Worm (Caenorhabditis elegans) whole organism, young adult: ENCODE data around the gene dagl-2.

Experiments
- B0336.3 ChIP-seq: fragments of 200-800 bp; sonication (Bioruptor generic); IDR thresholded peaks from 2 replicates; pipeline ENCODE4 v1.3.6; 2022; ENCODE audit warnings: missing genetic modification characterization, missing compliant biosample characterization
- C17E4.6 ChIP-seq: fragments of 200-800 bp; sonication (Bioruptor generic); IDR thresholded peaks from 2 replicates; pipeline ENCODE4 v1.3.6; 2022; ENCODE audit warnings: missing genetic modification reagents, missing genetic modification characterization, missing compliant biosample characterization
- F10E7.11 ChIP-seq: sonication (generic microtip); optimal IDR thresholded peaks from 2 replicates; lab custom pipeline; 2017; ENCODE audit warnings: mild to moderate bottlenecking, missing genetic modification characterization, moderate library complexity, missing compliant biosample characterization
- F23B12.7 ChIP-seq: sonication (generic microtip); optimal IDR thresholded peaks from 2 replicates; lab custom pipeline; 2017; ENCODE audit warnings: missing genetic modification characterization, mild to moderate bottlenecking, missing compliant biosample characterization, antibody characterized with exemption, moderate library complexity; ENCODE audit not compliant: insufficient read depth
- F49E8.2 ChIP-seq: sonication (generic microtip); optimal IDR thresholded peaks from 3 replicates; lab custom pipeline; 2017; ENCODE audit warnings: missing genetic modification characterization, mild to moderate bottlenecking, missing compliant biosample characterization, antibody characterized with exemption, moderate library complexity; ENCODE audit not compliant: insufficient read depth
- ZK185.1 ChIP-seq: sonication (generic microtip); optimal IDR thresholded peaks from 2 replicates; lab custom pipeline; 2016; ENCODE audit warnings: mild to moderate bottlenecking, missing genetic modification characterization, missing compliant biosample characterization; ENCODE audit not compliant: poor library complexity, severe bottlenecking
- atf-7 ChIP-seq: sonication (generic microtip); optimal IDR thresholded peaks from 2 replicates; lab custom pipeline; 2017; ENCODE audit warnings: mild to moderate bottlenecking, missing genetic modification characterization, missing compliant biosample characterization
- attf-3 ChIP-seq: fragments of 200-800 bp; sonication (Bioruptor generic); conservative IDR thresholded peaks from 2 replicates; pipeline ENCODE4 v1.3.6; 2022; ENCODE audit warnings: missing genetic modification reagents, missing genetic modification characterization, missing compliant biosample characterization
- attf-5 ChIP-seq: fragments of 200-800 bp; sonication (Bioruptor generic); optimal IDR thresholded peaks from 2 replicates; lab custom pipeline; 2018; ENCODE audit warnings: mild to moderate bottlenecking, missing genetic modification characterization, missing compliant biosample characterization
- cebp-1 ChIP-seq, 2 experiments: fragments of 200-800 bp in 1 of 2; sonication (Bioruptor generic) in 1 of 2; sonication (generic microtip) in 1 of 2; IDR thresholded peaks in 1 of 2; optimal IDR thresholded peaks in 1 of 2; 2 replicates each; pipeline versions ENCODE4 v1.3.6 to Lab custom; 2017 to 2022; ENCODE audit warnings: missing compliant biosample characterization in 2 of 2, missing genetic modification characterization in 2 of 2, mild to moderate bottlenecking in 1 of 2, missing genetic modification reagents in 1 of 2, moderate library complexity in 1 of 2
- ceh-100 ChIP-seq: fragments of 200-800 bp; sonication (Bioruptor generic); IDR thresholded peaks from 2 replicates; pipeline ENCODE4 v1.3.6; 2022; ENCODE audit warnings: missing genetic modification reagents, missing genetic modification characterization, missing compliant biosample characterization
- ceh-27 ChIP-seq: fragments of 200-800 bp; sonication (Bioruptor generic); optimal IDR thresholded peaks from 2 replicates; lab custom pipeline; 2018; ENCODE audit warnings: mild to moderate bottlenecking, missing genetic modification characterization, moderate library complexity, missing compliant biosample characterization
- ceh-40 ChIP-seq: fragments of 200-800 bp; sonication (Bioruptor generic); IDR thresholded peaks from 2 replicates; pipeline ENCODE4 v1.3.6; 2022; ENCODE audit warnings: missing genetic modification characterization, missing compliant biosample characterization
- ceh-58 ChIP-seq: fragments of 200-800 bp; sonication (Bioruptor generic); IDR thresholded peaks from 2 replicates; pipeline ENCODE4 v1.3.6; 2022; ENCODE audit warnings: missing genetic modification characterization, missing compliant biosample characterization
- dox-1 ChIP-seq: fragments of 200-800 bp; sonication (Bioruptor generic); IDR thresholded peaks from 2 replicates; pipeline ENCODE4 v1.3.6; 2022; ENCODE audit warnings: missing genetic modification reagents, missing genetic modification characterization, missing compliant biosample characterization
- dpl-1 ChIP-seq: fragments of 150-350 bp; optimal IDR thresholded peaks from 2 replicates; lab custom pipeline; 2014; ENCODE audit warnings: missing biosample characterization, missing genetic modification reagents, missing genetic modification characterization
- efl-1 ChIP-seq: fragments of 150-350 bp; optimal IDR thresholded peaks from 2 replicates; lab custom pipeline; 2014; ENCODE audit warnings: missing biosample characterization, missing genetic modification reagents, missing genetic modification characterization
- ekl-4 ChIP-seq: fragments of 200-800 bp; sonication (Bioruptor generic); IDR thresholded peaks from 2 replicates; pipeline ENCODE4 v1.3.6; 2022; ENCODE audit warnings: missing genetic modification reagents, missing genetic modification characterization, missing compliant biosample characterization
- ets-4 ChIP-seq: fragments of 200-800 bp; sonication (Bioruptor generic); optimal IDR thresholded peaks from 2 replicates; lab custom pipeline; 2018; ENCODE audit warnings: mild to moderate bottlenecking, missing genetic modification characterization, missing compliant biosample characterization
- fkh-3 ChIP-seq: sonication (generic microtip); optimal IDR thresholded peaks from 2 replicates; lab custom pipeline; 2016; ENCODE audit warnings: mild to moderate bottlenecking, missing genetic modification characterization, missing compliant biosample characterization
- hlh-26 ChIP-seq: fragments of 200-800 bp; sonication (Bioruptor generic); conservative IDR thresholded peaks from 2 replicates; pipeline ENCODE4 v1.3.6; 2022; ENCODE audit warnings: missing genetic modification reagents, missing genetic modification characterization, missing compliant biosample characterization
- hrde-1 ChIP-seq: sonication (generic microtip); optimal IDR thresholded peaks from 2 replicates; lab custom pipeline; 2016; ENCODE audit warnings: missing genetic modification characterization, mild to moderate bottlenecking, missing compliant biosample characterization, moderate library complexity, missing genotype, missing genetic modification reagents, borderline replicate concordance
- let-526 ChIP-seq: fragments of 200-800 bp; sonication (Bioruptor generic); IDR thresholded peaks from 2 replicates; pipeline ENCODE4 v1.3.6; 2022; ENCODE audit warnings: missing genetic modification reagents, missing genetic modification characterization, missing compliant biosample characterization
- let-607 ChIP-seq, 2 experiments: fragments of 200-800 bp in 1 of 2; sonication (Bioruptor generic) in 1 of 2; sonication (generic microtip) in 1 of 2; optimal IDR thresholded peaks; 2 replicates each; lab custom pipeline; 2016 to 2018; ENCODE audit warnings: mild to moderate bottlenecking in 2 of 2, missing compliant biosample characterization in 2 of 2, missing genetic modification characterization in 2 of 2, moderate library complexity in 2 of 2, missing genotype in 1 of 2
- lin-35 ChIP-seq, 3 experiments: fragments of 150-350 bp in 2 of 3; sonication (generic microtip) in 1 of 3; optimal IDR thresholded peaks; 2 replicates each; lab custom pipeline; 2014 to 2018; ENCODE audit warnings: missing biosample characterization in 3 of 3, missing genetic modification characterization in 3 of 3, missing genetic modification reagents in 3 of 3
- lin-40 ChIP-seq: sonication (generic microtip); optimal IDR thresholded peaks from 2 replicates; lab custom pipeline; 2016; ENCODE audit warnings: missing genetic modification characterization, mild to moderate bottlenecking, missing compliant biosample characterization, missing genotype, missing genetic modification reagents
- lsl-1 ChIP-seq: fragments of 200-800 bp; sonication (Bioruptor generic); optimal IDR thresholded peaks from 2 replicates; lab custom pipeline; 2018; ENCODE audit warnings: mild to moderate bottlenecking, missing genetic modification characterization, moderate library complexity, missing compliant biosample characterization
- madf-10 ChIP-seq: sonication (generic microtip); optimal IDR thresholded peaks from 2 replicates; lab custom pipeline; 2016; ENCODE audit warnings: mild to moderate bottlenecking, missing genetic modification characterization, missing compliant biosample characterization
- madf-3 ChIP-seq: fragments of 200-800 bp; sonication (Bioruptor generic); IDR thresholded peaks from 2 replicates; pipeline ENCODE4 v1.3.6; 2022; ENCODE audit warnings: missing genetic modification reagents, missing genetic modification characterization, missing compliant biosample characterization
- madf-6 ChIP-seq: fragments of 200-800 bp; sonication (Bioruptor generic); IDR thresholded peaks from 2 replicates; pipeline ENCODE4 v1.3.6; 2022; ENCODE audit warnings: missing genetic modification reagents, missing genetic modification characterization, missing compliant biosample characterization
- madf-8 ChIP-seq: fragments of 200-800 bp; sonication (Bioruptor generic); conservative IDR thresholded peaks from 2 replicates; pipeline ENCODE4 v1.3.6; 2022; ENCODE audit warnings: missing genetic modification reagents, missing genetic modification characterization, missing compliant biosample characterization
- mcd-1 ChIP-seq: fragments of 200-800 bp; sonication (Bioruptor generic); IDR thresholded peaks from 2 replicates; pipeline ENCODE4 v1.3.6; 2022; ENCODE audit warnings: missing genetic modification reagents, missing genetic modification characterization, missing compliant biosample characterization
- mes-4 ChIP-seq: sonication (generic microtip); optimal IDR thresholded peaks from 2 replicates; lab custom pipeline; 2016; ENCODE audit warnings: missing genotype, missing genetic modification characterization, missing compliant biosample characterization
- nfya-2 ChIP-seq: fragments of 200-800 bp; sonication (Bioruptor generic); IDR thresholded peaks from 2 replicates; pipeline ENCODE4 v1.3.6; 2022; ENCODE audit warnings: missing genetic modification reagents, missing genetic modification characterization, missing compliant biosample characterization
- rcor-1 ChIP-seq: fragments of 200-800 bp; sonication (Bioruptor generic); IDR thresholded peaks from 2 replicates; pipeline ENCODE4 v1.3.6; 2022; ENCODE audit warnings: missing genetic modification reagents, missing genetic modification characterization, missing compliant biosample characterization
- rec-8 ChIP-seq, 2 experiments: sonication (generic microtip); optimal IDR thresholded peaks; 2 replicates each; lab custom pipeline; 2016; ENCODE audit warnings: mild to moderate bottlenecking in 2 of 2, missing genetic modification characterization in 2 of 2, missing genetic modification reagents in 2 of 2, missing genotype in 2 of 2, missing biosample characterization in 1 of 2, missing compliant biosample characterization in 1 of 2, moderate library complexity in 1 of 2
- repo-1 ChIP-seq: sonication (generic microtip); optimal IDR thresholded peaks from 2 replicates; lab custom pipeline; 2017; ENCODE audit warnings: mild to moderate bottlenecking, missing genetic modification characterization, missing compliant biosample characterization
- sea-2 ChIP-seq: fragments of 200-800 bp; sonication (Bioruptor generic); IDR thresholded peaks from 2 replicates; pipeline ENCODE4 v1.3.6; 2022; ENCODE audit warnings: missing genetic modification characterization, missing compliant biosample characterization
- snpc-1.3 ChIP-seq: sonication (generic microtip); optimal IDR thresholded peaks from 2 replicates; lab custom pipeline; 2017; ENCODE audit warnings: missing genetic modification characterization, mild to moderate bottlenecking, missing compliant biosample characterization, antibody characterized with exemption, moderate library complexity, missing genotype, missing genetic modification reagents; ENCODE audit not compliant: insufficient read depth
- snpc-4 ChIP-seq, 5 experiments: fragments of 150-350 bp in 1 of 5; sonication (generic microtip) in 4 of 5; optimal IDR thresholded peaks; 2 replicates each; lab custom pipeline; 2014 to 2018; ENCODE audit warnings: missing genetic modification characterization in 5 of 5, missing biosample characterization in 3 of 5, antibody characterized with exemption in 2 of 5, mild to moderate bottlenecking in 2 of 5, missing compliant biosample characterization in 2 of 5, missing genotype in 2 of 5, moderate library complexity in 2 of 5, missing genetic modification reagents in 1 of 5
- tbx-9 ChIP-seq: sonication (generic microtip); optimal IDR thresholded peaks from 2 replicates; lab custom pipeline; 2016; ENCODE audit warnings: borderline replicate concordance, missing genetic modification characterization, inconsistent platforms, missing compliant biosample characterization
- xnd-1 ChIP-seq: sonication (generic microtip); optimal IDR thresholded peaks from 2 replicates; lab custom pipeline; 2016; ENCODE audit warnings: missing genotype, missing genetic modification reagents, missing genetic modification characterization, missing compliant biosample characterization
- zfh-2 ChIP-seq: fragments of 200-800 bp; sonication (Bioruptor generic); conservative IDR thresholded peaks from 2 replicates; pipeline ENCODE4 v1.3.6; 2022; ENCODE audit warnings: missing genetic modification reagents, missing genetic modification characterization, missing compliant biosample characterization
- ztf-18 ChIP-seq: sonication (generic microtip); optimal IDR thresholded peaks from 2 replicates; lab custom pipeline; 2016; ENCODE audit warnings: missing genotype, mild to moderate bottlenecking, missing genetic modification characterization, missing compliant biosample characterization
- ztf-25 ChIP-seq: fragments of 200-800 bp; sonication (Bioruptor generic); IDR thresholded peaks from 2 replicates; pipeline ENCODE4 v1.3.6; 2022; ENCODE audit warnings: missing genetic modification reagents, missing genetic modification characterization, missing compliant biosample characterization
- ztf-26 ChIP-seq: sonication (generic microtip); optimal IDR thresholded peaks from 2 replicates; lab custom pipeline; 2017; ENCODE audit warnings: missing genetic modification characterization, missing compliant biosample characterization

Gene dagl-2

ce11 chrIII:793595-793994 is 10.5 kb upstream of the dagl-2 start, which contains the start of gene snt-2:
Gene snt-2 (minus strand): TSS chrIII:793733.
- TF ChIP-seq ekl-4 (GFP tag; lab: Robert Waterston, UW) (no peak), dpl-1 (GFP tag; lab: Kevin White, UChicago) (peak; percentile 20), lsl-1 (GFP tag; lab: Kevin White, UChicago) (peak; percentile 92), attf-3 (GFP tag; lab: Robert Waterston, UW) (no peak), ceh-100 (GFP tag; lab: Robert Waterston, UW) (peak; percentile 27; the same call in 1 of the 2 replicates), ztf-25 (GFP tag; lab: Robert Waterston, UW) (no peak), atf-7 (tag; lab: Kevin White, UChicago) (no peak), let-607 (tag; optimal IDR thresholded peaks at IDR 0.05; lab: Kevin White, UChicago) (peak in 1 of 2 experiments; percentile 34), attf-5 (peak; percentile 76), ceh-40 (GFP tag; lab: Robert Waterston, UW) (no peak), zfh-2 (GFP tag; lab: Robert Waterston, UW) (peak; percentile 75), ztf-26 (no peak), ets-4 (no peak), let-526 (GFP tag; lab: Robert Waterston, UW) (no peak), lin-40 (tag; lab: Kevin White, UChicago) (peak; percentile 47), hrde-1 (tag; lab: Kevin White, UChicago) (no peak), madf-10 (tag; lab: Kevin White, UChicago) (no peak), F23B12.7 (tag; lab: Kevin White, UChicago) (peak; percentile 86), efl-1 (peak; percentile 48), lin-35 (GFP tag; optimal IDR thresholded peaks at IDR 0.05; lab: Kevin White, UChicago) (peak in 1 of 3 experiments; percentile 55), ztf-18 (peak; percentile 36), snpc-1.3 (tag; lab: Kevin White, UChicago) (peak; percentile 69), nfya-2 (GFP tag; lab: Robert Waterston, UW) (no peak), dox-1 (GFP tag; lab: Robert Waterston, UW) (peak; percentile 83), madf-3 (GFP tag; lab: Robert Waterston, UW) (no peak), repo-1 (tag; lab: Kevin White, UChicago) (no peak), snpc-4 (GFP tag; optimal IDR thresholded peaks at IDR 0.05; lab: Kevin White, UChicago) (no peak), snpc-4 (tag; optimal IDR thresholded peaks at IDR 0.05; lab: Kevin White, UChicago) (peak in 1 of 4 experiments; percentile 3), madf-6 (GFP tag; lab: Robert Waterston, UW) (peak; percentile 62), mes-4 (tag; lab: Kevin White, UChicago) (no peak), madf-8 (GFP tag; lab: Robert Waterston, UW) (0 out of 2 replicates have a peak, but pooled peaks have one; percentile 13), tbx-9 (tag; lab: Kevin White, UChicago) (no peak), rec-8 (tag; optimal IDR thresholded peaks at IDR 0.05; lab: Kevin White, UChicago) (no peak), ceh-58 (GFP tag; lab: Robert Waterston, UW) (no peak), ceh-27 (GFP tag; lab: Kevin White, UChicago) (peak; percentile 67), mcd-1 (GFP tag; lab: Robert Waterston, UW) (peak; percentile 80), fkh-3 (tag; lab: Kevin White, UChicago) (no peak), sea-2 (GFP tag; lab: Robert Waterston, UW) (no peak), C17E4.6 (GFP tag; lab: Robert Waterston, UW) (no peak), F10E7.11 (tag; lab: Kevin White, UChicago) (no peak), cebp-1 (GFP tag; IDR thresholded peaks at IDR 0.05; lab: Robert Waterston, UW) (no peak), cebp-1 (tag; optimal IDR thresholded peaks at IDR 0.05; lab: Kevin White, UChicago) (peak; percentile 63), B0336.3 (GFP tag; lab: Robert Waterston, UW) (peak; percentile 51), rcor-1 (GFP tag; lab: Robert Waterston, UW) (peak; percentile 18; the same call in 1 of the 2 replicates), ZK185.1 (tag; lab: Kevin White, UChicago) (peak; percentile 25), hlh-26 (GFP tag; lab: Robert Waterston, UW) (no peak), xnd-1 (peak; percentile 23), F49E8.2 (tag; lab: Kevin White, UChicago) (peak; percentile 52)
